Worm (Caenorhabditis elegans): ENCODE results near the gene pqn-89.

DNA sequence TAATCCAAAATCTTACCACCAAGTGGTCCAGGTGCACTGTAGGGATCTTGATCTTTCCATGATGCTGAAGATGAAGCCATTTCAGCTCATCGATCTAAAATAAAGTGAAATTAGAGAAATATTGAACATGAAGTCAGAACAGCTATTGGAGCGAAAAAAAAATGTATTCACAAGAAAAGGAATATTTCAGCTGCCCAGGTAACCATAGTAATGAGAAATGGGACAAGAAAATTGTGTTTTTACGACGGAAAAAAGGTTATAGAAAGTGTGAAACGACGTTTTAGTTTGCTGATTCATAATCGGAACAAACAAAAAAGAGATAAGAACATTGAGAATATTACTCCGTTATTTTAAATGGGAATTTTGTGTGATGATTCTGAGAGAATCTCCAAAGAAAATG lies 33.4 kb upstream of the pqn-89 start, which contains the start of gene Y73B6BL.27:
- TF ChIP-seq cog-1 (tag; optimal IDR thresholded peaks at IDR 0.05) (no peak), T22C8.4 (GFP tag; IDR thresholded peaks at IDR 0.05) (no peak)
